Fruit fly (Drosophila melanogaster) whole organism, adult: Measurements from ENCODE around the gene MnM.

ENCODE experiments used
- Crg-1 ChIP-seq: fragments of 200-800 bp; sonication (Bioruptor generic); optimal IDR thresholded peaks from 2 replicates; lab custom pipeline; 2016; ENCODE audit warnings: missing biosample characterization, missing genetic modification characterization
- kay ChIP-seq: fragments of 200-800 bp; sonication (Bioruptor generic); peaks from one replicate; lab custom pipeline; 2016; ENCODE audit warnings: missing biosample characterization, missing genetic modification characterization, borderline replicate concordance

DNA sequence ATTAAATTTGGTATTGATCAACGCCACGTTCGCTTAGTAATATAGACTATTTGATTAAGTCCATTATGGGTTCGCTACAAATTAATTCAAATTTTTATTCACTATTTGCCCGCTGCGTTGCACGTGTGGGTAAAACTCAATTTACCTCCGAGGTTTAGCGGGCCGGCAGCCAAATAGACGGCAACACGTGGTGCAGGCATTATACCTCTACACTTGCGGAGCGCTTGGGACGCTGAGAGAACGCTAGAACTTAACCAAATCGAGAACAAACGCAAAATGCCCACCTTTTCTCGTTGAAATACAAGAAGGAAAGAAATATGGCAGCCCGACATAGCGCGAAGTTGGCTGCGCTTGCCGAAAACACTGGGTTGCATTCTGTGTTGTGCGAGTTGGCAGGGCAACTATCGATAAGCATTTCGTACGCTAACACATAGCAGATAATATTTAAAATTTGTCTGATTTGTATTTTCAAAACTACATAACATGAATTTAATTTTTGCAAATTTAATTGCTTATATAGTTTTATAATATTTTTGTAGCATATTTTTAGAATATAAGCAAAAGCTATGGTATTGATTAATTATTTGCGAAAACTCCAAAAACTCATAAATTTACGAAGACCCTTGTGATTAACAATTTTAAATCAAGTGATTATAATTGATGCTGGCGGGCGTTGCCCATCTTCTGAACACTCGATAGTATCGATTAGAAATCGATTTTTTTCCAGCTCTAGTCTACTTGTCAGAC, 44.4 kb upstream of the MnM start, which contains the start of the genes RpL28 and eIF1:
- TF ChIP-seq kay (GFP tag; lab: Kevin White, UChicago), result no peak
- TF ChIP-seq Crg-1 (GFP tag; lab: Kevin White, UChicago), result peak; percentile 98
